Worm (Caenorhabditis elegans): ENCODE data around the gene tyr-6.

ce11 chrIV:6496103-6496502 is 15.8 kb downstream of the tyr-6 start:
- TF ChIP-seq ama-1 (optimal IDR thresholded peaks at IDR 0.05) (no peak), gmeb-2 (tag; optimal IDR thresholded peaks at IDR 0.05) (no peak)
